Worm (Caenorhabditis elegans): ENCODE measurements around the gene C50F4.12.

DNA sequence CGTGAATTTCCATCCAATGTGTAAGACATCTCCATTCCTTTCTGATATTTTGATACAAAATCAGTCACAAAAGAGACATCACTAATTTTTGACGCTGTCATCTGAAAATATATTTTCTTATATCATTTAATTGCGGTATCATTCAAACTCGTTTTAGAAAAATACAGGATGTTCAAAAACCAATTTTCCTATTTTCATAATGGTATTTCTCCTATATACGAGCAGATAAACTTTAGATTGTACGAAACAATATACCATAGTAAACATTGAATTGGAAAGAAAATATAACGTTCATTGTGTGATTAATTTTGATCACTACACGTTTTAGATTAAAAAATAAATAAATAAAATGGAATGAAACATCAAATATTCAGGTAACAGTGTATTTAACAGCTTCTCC, 2.0 kb upstream of the C50F4.12 start, which contains the start of gene C50F4.16:
- TF ChIP-seq B0310.2 (tag; optimal IDR thresholded peaks at IDR 0.05) (no peak), ama-1 (optimal IDR thresholded peaks at IDR 0.05) (no peak), sea-1 (GFP tag; conservative IDR thresholded peaks at IDR 0.05) (no peak), tbx-37 (GFP tag; conservative IDR thresholded peaks at IDR 0.05) (no peak), ceh-13 (GFP tag; optimal IDR thresholded peaks at IDR 0.05) (no peak), flt-1 (GFP tag; IDR thresholded peaks at IDR 0.05) (no peak), hnd-1 (tag; optimal IDR thresholded peaks at IDR 0.05) (no peak), hmg-4 (GFP tag; optimal IDR thresholded peaks at IDR 0.05) (no peak), ceh-36 (tag; optimal IDR thresholded peaks at IDR 0.05) (no peak), tbx-11 (GFP tag; IDR thresholded peaks at IDR 0.05) (no peak), hmbx-1 (tag; optimal IDR thresholded peaks at IDR 0.05) (no peak), pes-1 (GFP tag; IDR thresholded peaks at IDR 0.05) (no peak), F13C5.2 (tag; optimal IDR thresholded peaks at IDR 0.05) (no peak)

Measured in whole organism, early embryonic.